Worm (Caenorhabditis elegans) whole organism, L2 larva: ENCODE data around the gene sqst-4.

Source experiments
- F13H6.1 ChIP-seq: sonication (generic microtip); optimal IDR thresholded peaks from 2 replicates; lab custom pipeline; 2016; ENCODE audit warnings: missing genetic modification characterization, missing compliant biosample characterization
- blmp-1 ChIP-seq: sonication (generic microtip); optimal IDR thresholded peaks from 2 replicates; lab custom pipeline; 2017; ENCODE audit warnings: missing genetic modification characterization, mild to moderate bottlenecking, missing compliant biosample characterization, antibody characterized with exemption, moderate library complexity; ENCODE audit not compliant: insufficient read depth
- ceh-82 ChIP-seq: fragments of 150-350 bp; optimal IDR thresholded peaks from 2 replicates; lab custom pipeline; 2014; ENCODE audit warnings: missing biosample characterization, missing genetic modification characterization
- unc-55 ChIP-seq: fragments of 150-350 bp; sonication (generic microtip); optimal IDR thresholded peaks from 3 replicates; lab custom pipeline; 2014; ENCODE audit warnings: missing biosample characterization, missing genetic modification reagents, missing genetic modification characterization
- ztf-4 ChIP-seq: fragments of 150-350 bp; optimal IDR thresholded peaks from 2 replicates; lab custom pipeline; 2014; ENCODE audit warnings: missing biosample characterization, missing genetic modification characterization

DNA sequence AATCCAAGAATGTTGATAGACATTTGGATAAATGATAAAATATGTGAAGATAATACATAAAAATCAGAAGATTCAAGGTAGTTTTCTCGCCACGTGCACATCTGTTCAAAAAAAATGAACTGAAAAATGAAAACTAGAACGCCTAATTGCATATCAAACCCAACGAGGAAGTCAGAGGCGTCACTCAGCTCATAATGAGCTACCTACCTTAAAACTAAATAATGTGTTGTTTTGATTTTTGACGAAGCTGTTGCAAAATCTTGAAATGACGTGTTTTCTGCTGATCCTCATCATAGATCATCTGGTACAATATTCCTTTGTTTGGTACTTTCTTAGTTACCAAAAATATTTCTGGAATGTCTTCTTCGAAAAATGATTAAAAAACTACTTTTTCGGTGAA lies 17.4 kb upstream of the sqst-4 start, which contains the start of gene srh-138:
- TF ChIP-seq blmp-1: no peak
- TF ChIP-seq unc-55 (GFP tag; lab: Kevin White, UChicago): no peak
- no peak for TF ChIP-seq F13H6.1 (tag; lab: Kevin White, UChicago)
- no peak for TF ChIP-seq ceh-82
- TF ChIP-seq ztf-4 (tag; lab: Kevin White, UChicago): no peak
